Fruit fly (Drosophila melanogaster) whole organism, embryonic: Measurements from ENCODE around the gene Lgr3.

Source experiments
- Atf6 ChIP-seq: fragments of 200-800 bp; sonication (Bioruptor generic); IDR thresholded peaks from 2 replicates; pipeline ENCODE4 v1.3.6; 2022; ENCODE audit warnings: missing biosample characterization, missing genetic modification characterization
- Bgb ChIP-seq: fragments of 200-800 bp; sonication (Bioruptor generic); IDR thresholded peaks from 2 replicates; pipeline ENCODE4 v1.3.6; 2022; ENCODE audit warnings: missing biosample characterization, missing genetic modification characterization; ENCODE audit not compliant: partially characterized antibody
- CG12769 ChIP-seq: fragments of 200-800 bp; sonication (Bioruptor generic); optimal IDR thresholded peaks from 2 replicates; lab custom pipeline; 2019; ENCODE audit warnings: missing biosample characterization, mild to moderate bottlenecking, missing genetic modification characterization, moderate library complexity
- CG13123 ChIP-seq: fragments of 200-800 bp; sonication (Bioruptor generic); optimal IDR thresholded peaks from 2 replicates; lab custom pipeline; 2016; ENCODE audit warnings: missing biosample characterization, missing genetic modification characterization
- CG14014 ChIP-seq: fragments of 200-800 bp; sonication (Bioruptor generic); IDR thresholded peaks from 2 replicates; pipeline ENCODE4 v1.3.6; 2022; ENCODE audit warnings: missing biosample characterization, missing genetic modification characterization
- CG15601 ChIP-seq: fragments of 200-800 bp; sonication (Bioruptor generic); optimal IDR thresholded peaks from 3 replicates; lab custom pipeline; 2019; ENCODE audit warnings: missing biosample characterization, mild to moderate bottlenecking, missing genetic modification characterization, moderate library complexity
- CG1647 ChIP-seq: fragments of 200-800 bp; sonication (Bioruptor generic); optimal IDR thresholded peaks from 3 replicates; lab custom pipeline; 2016; ENCODE audit warnings: missing biosample characterization, missing genetic modification characterization
- CG16815 ChIP-seq: fragments of 200-800 bp; sonication (Bioruptor generic); optimal IDR thresholded peaks from 3 replicates; lab custom pipeline; 2017; ENCODE audit warnings: missing biosample characterization, mild to moderate bottlenecking, missing genetic modification characterization
- CG17328 ChIP-seq: fragments of 200-800 bp; sonication (Bioruptor generic); IDR thresholded peaks from 2 replicates; pipeline ENCODE4 v1.3.6; 2022; ENCODE audit warnings: missing biosample characterization, missing genetic modification characterization
- CG30431 ChIP-seq: fragments of 200-800 bp; sonication (Bioruptor generic); optimal IDR thresholded peaks from 2 replicates; lab custom pipeline; 2017; ENCODE audit warnings: missing biosample characterization, missing genetic modification characterization
- CG32532 ChIP-seq: fragments of 200-800 bp; sonication (Bioruptor generic); IDR thresholded peaks from 2 replicates; pipeline ENCODE4 v1.3.6; 2022; ENCODE audit warnings: missing biosample characterization, missing genetic modification characterization
- CG4424 ChIP-seq: fragments of 200-800 bp; sonication (Bioruptor generic); optimal IDR thresholded peaks from 3 replicates; lab custom pipeline; 2016; ENCODE audit warnings: missing biosample characterization, missing genetic modification characterization
- CG6175 ChIP-seq: fragments of 200-800 bp; sonication (Bioruptor generic); IDR thresholded peaks from 3 replicates; pipeline ENCODE4 v1.3.6; 2022; ENCODE audit warnings: missing biosample characterization, missing genetic modification characterization
- CG6272 ChIP-seq: fragments of 200-800 bp; sonication (Bioruptor generic); IDR thresholded peaks from 2 replicates; pipeline ENCODE4 v1.3.6; 2022; ENCODE audit warnings: missing biosample characterization, missing genetic modification characterization
- CG6683 ChIP-seq: fragments of 200-800 bp; sonication (Bioruptor generic); optimal IDR thresholded peaks from 2 replicates; lab custom pipeline; 2017; ENCODE audit warnings: missing biosample characterization, mild to moderate bottlenecking, missing genetic modification characterization, missing genetic modification reagents
- CG6813 ChIP-seq: fragments of 200-800 bp; sonication (Bioruptor generic); optimal IDR thresholded peaks from 2 replicates; lab custom pipeline; 2017; ENCODE audit warnings: missing biosample characterization, missing genetic modification characterization, mild to moderate bottlenecking, moderate library complexity, missing genetic modification reagents
- CG9817 ChIP-seq: fragments of 200-800 bp; sonication (Bioruptor generic); optimal IDR thresholded peaks from 2 replicates; lab custom pipeline; 2018; ENCODE audit warnings: missing biosample characterization, mild to moderate bottlenecking, missing genetic modification characterization, moderate library complexity
- CoRest ChIP-seq: fragments of 200-800 bp; sonication (Bioruptor generic); optimal IDR thresholded peaks from 3 replicates; lab custom pipeline; 2018; ENCODE audit warnings: missing biosample characterization, mild to moderate bottlenecking, missing genetic modification characterization, moderate library complexity
- D ChIP-seq, 2 experiments: fragments of 200-800 bp in 1 of 2; fragments of >200 bp in 1 of 2; sonication (Bioruptor generic) in 1 of 2; optimal IDR thresholded peaks; 2 replicates in 1 of 2; 3 replicates in 1 of 2; lab custom pipeline; 2017; ENCODE audit warnings: mild to moderate bottlenecking in 1 of 2, missing biosample characterization in 1 of 2, missing genetic modification characterization in 1 of 2, missing genetic modification reagents in 1 of 2
- Dp ChIP-seq: fragments of 200-800 bp; sonication (Bioruptor generic); optimal IDR thresholded peaks from 2 replicates; lab custom pipeline; 2018; ENCODE audit warnings: missing biosample characterization, mild to moderate bottlenecking, missing genetic modification characterization, moderate library complexity
- Hey ChIP-seq: fragments of 200-800 bp; sonication (Bioruptor generic); optimal IDR thresholded peaks from 3 replicates; lab custom pipeline; 2018; ENCODE audit warnings: missing biosample characterization, mild to moderate bottlenecking, missing genetic modification characterization
- Hr78 ChIP-seq, 2 experiments: fragments of 200-800 bp in 1 of 2; fragments of >200 bp in 1 of 2; sonication (Bioruptor generic) in 1 of 2; optimal IDR thresholded peaks; 2 replicates each; lab custom pipeline; 2017 to 2019; ENCODE audit warnings: missing biosample characterization in 2 of 2, missing genetic modification characterization in 2 of 2, mild to moderate bottlenecking in 1 of 2, moderate library complexity in 1 of 2
- Mrtf ChIP-seq: fragments of 200-800 bp; sonication (Bioruptor generic); IDR thresholded peaks from 3 replicates; pipeline ENCODE4 v1.3.6; 2022; ENCODE audit warnings: missing biosample characterization, missing genetic modification characterization
- PHDP ChIP-seq: fragments of 200-800 bp; sonication (Bioruptor generic); optimal IDR thresholded peaks from 3 replicates; lab custom pipeline; 2018; ENCODE audit warnings: missing biosample characterization, mild to moderate bottlenecking, missing genetic modification characterization, moderate library complexity
- Rx ChIP-seq: fragments of 200-800 bp; sonication (Bioruptor generic); IDR thresholded peaks from 2 replicates; pipeline ENCODE4 v1.3.6; 2022; ENCODE audit warnings: missing biosample characterization, missing genetic modification characterization
- Sry-δ ChIP-seq: fragments of 200-800 bp; sonication (Bioruptor generic); optimal IDR thresholded peaks from 2 replicates; lab custom pipeline; 2016; ENCODE audit warnings: missing biosample characterization, missing genetic modification characterization
- ara ChIP-seq: fragments of 200-800 bp; sonication (Bioruptor generic); IDR thresholded peaks from 2 replicates; pipeline ENCODE4 v1.3.6; 2022; ENCODE audit warnings: missing biosample characterization, missing genetic modification characterization
- ase ChIP-seq: fragments of 200-800 bp; sonication (Bioruptor generic); IDR thresholded peaks from 3 replicates; pipeline ENCODE4 v1.3.6; 2022; ENCODE audit warnings: missing biosample characterization, missing genetic modification characterization
- chinmo ChIP-seq: fragments of 200-800 bp; sonication (Bioruptor generic); IDR thresholded peaks from 4 replicates; pipeline ENCODE4 v1.3.6; 2022; ENCODE audit warnings: missing biosample characterization, missing genetic modification characterization; ENCODE audit not compliant: partially characterized antibody
- ftz-f1 ChIP-seq: fragments of 200-800 bp; sonication (Bioruptor generic); optimal IDR thresholded peaks from 2 replicates; lab custom pipeline; 2016; ENCODE audit warnings: missing biosample characterization, missing genetic modification characterization
- ind ChIP-seq: fragments of 200-800 bp; sonication (Bioruptor generic); optimal IDR thresholded peaks from 3 replicates; lab custom pipeline; 2016; ENCODE audit warnings: missing biosample characterization, missing genetic modification characterization
- kay ChIP-seq: fragments of 200-800 bp; sonication (Bioruptor generic); optimal IDR thresholded peaks from 2 replicates; lab custom pipeline; 2016; ENCODE audit warnings: missing biosample characterization, missing genetic modification characterization
- luna ChIP-seq: fragments of 200-800 bp; sonication (Bioruptor generic); optimal IDR thresholded peaks from 2 replicates; lab custom pipeline; 2016; ENCODE audit warnings: missing biosample characterization, missing genetic modification characterization
- nau ChIP-seq: fragments of 200-800 bp; sonication (Bioruptor generic); optimal IDR thresholded peaks from 3 replicates; lab custom pipeline; 2017; ENCODE audit warnings: missing biosample characterization, mild to moderate bottlenecking, missing genetic modification characterization, missing genetic modification reagents
- onecut ChIP-seq: fragments of 200-800 bp; sonication (Bioruptor generic); IDR thresholded peaks from 2 replicates; pipeline ENCODE4 v1.3.6; 2022; ENCODE audit warnings: missing biosample characterization, missing genetic modification characterization
- phol ChIP-seq: fragments of 200-800 bp; sonication (Bioruptor generic); optimal IDR thresholded peaks from 3 replicates; lab custom pipeline; 2018; ENCODE audit warnings: missing biosample characterization, mild to moderate bottlenecking, missing genetic modification characterization, moderate library complexity
- ro ChIP-seq: fragments of 200-800 bp; sonication (Bioruptor generic); IDR thresholded peaks from 2 replicates; pipeline ENCODE4 v1.3.6; 2022; ENCODE audit warnings: missing biosample characterization, missing genetic modification characterization
- seq ChIP-seq: fragments of 200-800 bp; sonication (Bioruptor generic); IDR thresholded peaks from 2 replicates; pipeline ENCODE4 v1.3.6; 2022; ENCODE audit warnings: missing biosample characterization, missing genetic modification characterization
- sim ChIP-seq: fragments of 200-800 bp; sonication (Bioruptor generic); IDR thresholded peaks from 2 replicates; pipeline ENCODE4 v1.3.6; 2022; ENCODE audit warnings: missing biosample characterization, missing genetic modification characterization
- stwl ChIP-seq: fragments of 200-800 bp; sonication (Bioruptor generic); optimal IDR thresholded peaks from 3 replicates; lab custom pipeline; 2018; ENCODE audit warnings: missing biosample characterization, mild to moderate bottlenecking, missing genetic modification characterization, moderate library complexity
- tll ChIP-seq, 2 experiments: fragments of 200-800 bp in 1 of 2; fragments of >200 bp in 1 of 2; sonication (Bioruptor generic) in 1 of 2; optimal IDR thresholded peaks; 2 replicates each; lab custom pipeline; 2017 to 2019; ENCODE audit warnings: missing biosample characterization in 2 of 2, missing genetic modification characterization in 2 of 2, mild to moderate bottlenecking in 1 of 2, moderate library complexity in 1 of 2
- trem ChIP-seq: fragments of 200-800 bp; optimal IDR thresholded peaks from 3 replicates; lab custom pipeline; 2019; ENCODE audit warnings: missing biosample characterization, mild to moderate bottlenecking, missing genetic modification characterization, moderate library complexity
- tup ChIP-seq: fragments of 200-800 bp; sonication (Bioruptor generic); optimal IDR thresholded peaks from 2 replicates; lab custom pipeline; 2016; ENCODE audit warnings: missing biosample characterization, mild to moderate bottlenecking, missing genetic modification characterization, moderate library complexity
- vvl ChIP-seq: fragments of 200-800 bp; sonication (Bioruptor generic); IDR thresholded peaks from 2 replicates; pipeline ENCODE4 v1.3.6; 2022; ENCODE audit warnings: missing biosample characterization, missing genetic modification characterization
- wor ChIP-seq: fragments of 200-800 bp; sonication (Bioruptor generic); IDR thresholded peaks from 2 replicates; pipeline ENCODE4 v1.3.6; 2022; ENCODE audit warnings: missing biosample characterization, missing genetic modification characterization

Gene Lgr3

dm6 chr3R:25678489-25679082, 13.0 kb downstream of the Lgr3 start, which contains the start of the genes CG4730 and CG5039 (continued):
- no peak for TF ChIP-seq tll (GFP tag; optimal IDR thresholded peaks at IDR 0.05; lab: Kevin White, UChicago)
- TF ChIP-seq chinmo, result 0 out of 4 replicates have a peak, but pooled peaks have one; percentile 10
- TF ChIP-seq CG14014 (GFP tag; lab: Robert Waterston, UW), result no peak
- TF ChIP-seq CoRest (tag; lab: Kevin White, UChicago), result no peak
- peak; percentile 21 for TF ChIP-seq trem
- TF ChIP-seq Mrtf (GFP tag; lab: Robert Waterston, UW), result no peak
- TF ChIP-seq Hey, result no peak
- TF ChIP-seq CG6272, result no peak
- no peak for TF ChIP-seq ro (GFP tag; lab: Robert Waterston, UW)
- no peak for TF ChIP-seq CG30431 (GFP tag; lab: Kevin White, UChicago)
- no peak for TF ChIP-seq sim (GFP tag; lab: Robert Waterston, UW)
- TF ChIP-seq CG6813 (GFP tag; lab: Kevin White, UChicago), result no peak
- no peak for TF ChIP-seq CG6683 (GFP tag; lab: Kevin White, UChicago)
- TF ChIP-seq CG32532, result no peak
- TF ChIP-seq CG1647, result no peak
- no peak for TF ChIP-seq CG15601 (tag; lab: Kevin White, UChicago)
- no peak for TF ChIP-seq CG4424
- TF ChIP-seq D (optimal IDR thresholded peaks at IDR 0.05; lab: Kevin White, UChicago), result no peak
- TF ChIP-seq D (GFP tag; optimal IDR thresholded peaks at IDR 0.05; lab: Kevin White, UChicago), result no peak
- no peak for TF ChIP-seq ase (GFP tag; lab: Robert Waterston, UW)
- no peak for TF ChIP-seq CG17328 (GFP tag; lab: Robert Waterston, UW)
- TF ChIP-seq Rx (GFP tag; lab: Robert Waterston, UW), result no peak
- no peak for TF ChIP-seq nau
- TF ChIP-seq ara (GFP tag; lab: Robert Waterston, UW), result no peak
- TF ChIP-seq stwl (tag; lab: Kevin White, UChicago), result peak; percentile 3
- TF ChIP-seq onecut, result no peak
- TF ChIP-seq kay (GFP tag; lab: Kevin White, UChicago), result no peak
- TF ChIP-seq CG6175 (GFP tag; lab: Robert Waterston, UW), result no peak
- TF ChIP-seq phol (tag; lab: Kevin White, UChicago), result peak; percentile 37
- peak; percentile 25 for TF ChIP-seq Sry-δ (GFP tag; lab: Kevin White, UChicago)
- TF ChIP-seq tup (GFP tag; lab: Kevin White, UChicago), result no peak
- TF ChIP-seq Bgb, result peak; percentile 31; the same call in 1 of the 2 replicates
- TF ChIP-seq CG13123, result no peak
- no peak for TF ChIP-seq ind (GFP tag; lab: Kevin White, UChicago)
- no peak for TF ChIP-seq Atf6 (GFP tag; lab: Robert Waterston, UW)
- no peak for TF ChIP-seq CG12769 (tag; lab: Kevin White, UChicago)
- TF ChIP-seq luna, result no peak
- TF ChIP-seq Dp (GFP tag; lab: Kevin White, UChicago), result peak; percentile 62
- TF ChIP-seq CG9817 (tag; lab: Kevin White, UChicago), result no peak
- TF ChIP-seq ftz-f1 (GFP tag; lab: Kevin White, UChicago), result no peak
- TF ChIP-seq vvl (GFP tag; lab: Robert Waterston, UW), result 0 out of 2 replicates have a peak, but pooled peaks have one; percentile 33
- no peak for TF ChIP-seq Hr78 (GFP tag; optimal IDR thresholded peaks at IDR 0.05; lab: Kevin White, UChicago)
- no peak for TF ChIP-seq CG16815 (GFP tag; lab: Kevin White, UChicago)
- no peak for TF ChIP-seq seq (GFP tag; lab: Robert Waterston, UW)
- TF ChIP-seq wor (GFP tag; lab: Robert Waterston, UW), result no peak
- no peak for TF ChIP-seq PHDP (tag; lab: Kevin White, UChicago)
